Worm (Caenorhabditis elegans): ENCODE data around the gene W03F9.11.

Gene W03F9.11

ce11 chrV:126610-127009 lies 14.5 kb downstream of the W03F9.11 start, which contains the start of gene W03F9.1 (continued):
- TF ChIP-seq nfya-1 (tag; optimal IDR thresholded peaks at IDR 0.05; ENCODE audit: borderline replicate concordance, insufficient read depth) (no peak), B0035.1 (tag; optimal IDR thresholded peaks at IDR 0.05) (no peak), unc-130 (GFP tag; optimal IDR thresholded peaks at IDR 0.05) (no peak), nhr-179 (tag; optimal IDR thresholded peaks at IDR 0.05) (no peak), nhr-120 (GFP tag; IDR thresholded peaks at IDR 0.05) (no peak), egl-18 (GFP tag; IDR thresholded peaks at IDR 0.05) (no peak), tbp1 (GFP tag; optimal IDR thresholded peaks at IDR 0.05) (peak; percentile 40), repo-1 (tag; optimal IDR thresholded peaks at IDR 0.05) (no peak), B0261.1 (tag; optimal IDR thresholded peaks at IDR 0.05) (no peak), T26A5.8 (tag; optimal IDR thresholded peaks at IDR 0.05) (no peak), ztf-18 (tag; optimal IDR thresholded peaks at IDR 0.05) (peak; percentile 27), lin-26 (GFP tag; IDR thresholded peaks at IDR 0.05) (no peak), pha-4 (tag; optimal IDR thresholded peaks at IDR 0.05) (no peak), ztf-25 (GFP tag; IDR thresholded peaks at IDR 0.05) (no peak), tlf-1 (GFP tag; optimal IDR thresholded peaks at IDR 0.05) (peak; percentile 48), ztf-22 (GFP tag; optimal IDR thresholded peaks at IDR 0.05) (no peak), ztf-28 (GFP tag; IDR thresholded peaks at IDR 0.05) (no peak), madf-3 (GFP tag; IDR thresholded peaks at IDR 0.05) (no peak), ztf-6 (GFP tag; IDR thresholded peaks at IDR 0.05) (no peak), F37B4.10 (GFP tag; IDR thresholded peaks at IDR 0.05) (no peak), rec-8 (tag; optimal IDR thresholded peaks at IDR 0.05) (no peak), snpc-3.4 (tag; optimal IDR thresholded peaks at IDR 0.05) (peak; percentile 59), sdz-38 (tag; optimal IDR thresholded peaks at IDR 0.05) (no peak), zim-3 (tag; optimal IDR thresholded peaks at IDR 0.05) (no peak), Y95B8A.8 (GFP tag; IDR thresholded peaks at IDR 0.05) (peak; percentile 71; the same call in 1 of the 2 replicates), madf-8 (GFP tag; conservative IDR thresholded peaks at IDR 0.05) (no peak), ztf-26 (tag; optimal IDR thresholded peaks at IDR 0.05) (peak; percentile 27), nhr-90 (tag; optimal IDR thresholded peaks at IDR 0.05) (no peak), egl-44 (GFP tag; IDR thresholded peaks at IDR 0.05) (no peak)

DNA sequence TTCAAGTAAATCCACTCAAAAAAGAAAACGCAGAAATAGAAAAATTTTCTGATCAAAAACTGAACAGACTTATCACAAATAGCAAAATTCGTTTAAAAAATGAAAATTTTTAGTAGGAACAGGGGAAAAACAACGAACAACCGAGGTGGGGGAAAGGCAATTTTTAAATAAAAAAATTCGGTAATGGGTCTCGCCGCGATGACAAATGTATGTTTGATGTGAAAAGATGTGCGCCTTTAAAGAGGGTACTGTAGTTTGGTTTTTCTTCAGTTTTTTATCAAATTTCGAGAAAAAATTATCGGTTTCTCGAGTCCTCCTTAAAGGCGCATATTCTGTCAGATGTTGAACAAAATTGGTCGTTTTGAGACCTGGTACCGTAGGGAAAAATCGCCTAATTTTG lies 17.2 kb downstream of the W03F9.11 start:
- TF ChIP-seq madf-6 (GFP tag; IDR thresholded peaks at IDR 0.05), result peak; percentile 48
- no peak for TF ChIP-seq Y95B8A.8 (GFP tag; IDR thresholded peaks at IDR 0.05)
- no peak for TF ChIP-seq hmg-20 (GFP tag; IDR thresholded peaks at IDR 0.05)
- peak; percentile 11 for TF ChIP-seq lsl-1 (GFP tag; optimal IDR thresholded peaks at IDR 0.05)
- TF ChIP-seq egl-18 (GFP tag; IDR thresholded peaks at IDR 0.05), result no peak
- TF ChIP-seq mcd-1 (GFP tag; IDR thresholded peaks at IDR 0.05), result no peak
- TF ChIP-seq F49E8.2 (tag; optimal IDR thresholded peaks at IDR 0.05; ENCODE audit: insufficient read depth), result peak; percentile 8
- no peak for TF ChIP-seq K11D2.4 (GFP tag; IDR thresholded peaks at IDR 0.05)
- no peak for TF ChIP-seq attf-6 (GFP tag; IDR thresholded peaks at IDR 0.05)
- TF ChIP-seq pbrm-1 (GFP tag; IDR thresholded peaks at IDR 0.05), result 0 out of 2 replicates have a peak, but pooled peaks have one; percentile 14
- TF ChIP-seq nfya-2 (GFP tag; IDR thresholded peaks at IDR 0.05), result no peak

- TF ChIP-seq unc-62 (GFP tag; optimal IDR thresholded peaks at IDR 0.05) (peak; percentile 22), pbrm-1 (GFP tag; IDR thresholded peaks at IDR 0.05) (no peak), D2030.7 (GFP tag; IDR thresholded peaks at IDR 0.05) (no peak), attf-5 (GFP tag; optimal IDR thresholded peaks at IDR 0.05) (peak; percentile 57), hrde-1 (tag; optimal IDR thresholded peaks at IDR 0.05; ENCODE audit: borderline replicate concordance) (no peak), ztf-26 (tag; optimal IDR thresholded peaks at IDR 0.05) (peak; percentile 2), madf-8 (GFP tag; conservative IDR thresholded peaks at IDR 0.05) (no peak), F39B2.1 (GFP tag; IDR thresholded peaks at IDR 0.05) (no peak), ceh-91 (GFP tag; IDR thresholded peaks at IDR 0.05) (no peak), B0261.1 (tag; optimal IDR thresholded peaks at IDR 0.05) (no peak), lin-54 (GFP tag; optimal IDR thresholded peaks at IDR 0.05) (no peak), madf-10 (tag; optimal IDR thresholded peaks at IDR 0.05) (no peak), nhr-179 (tag; optimal IDR thresholded peaks at IDR 0.05) (no peak), let-607 (tag; optimal IDR thresholded peaks at IDR 0.05) (peak; percentile 97 to 99)
Observed at ce11 chrV:123513-123912, 17.6 kb downstream of the W03F9.11 start.
